Worm (Caenorhabditis elegans) whole organism, young adult: ENCODE data around the gene txt-3.
"Not testable (repeated sequence)": the region's sequence is repeated elsewhere in the genome, so short reads cannot be mapped to it uniquely, and the experiment has no call there.

ENCODE experiments used
- B0261.1 ChIP-seq: sonication (generic microtip); optimal IDR thresholded peaks from 2 replicates; lab custom pipeline; 2016; ENCODE audit warnings: mild to moderate bottlenecking, missing genetic modification characterization, moderate library complexity, missing compliant biosample characterization
- D2030.7 ChIP-seq: fragments of 200-800 bp; sonication (Bioruptor generic); IDR thresholded peaks from 2 replicates; pipeline ENCODE4 v1.3.6; 2022; ENCODE audit warnings: missing genetic modification reagents, missing genetic modification characterization, missing compliant biosample characterization
- Y53G8AR.9 ChIP-seq: fragments of 200-800 bp; sonication (Bioruptor generic); conservative IDR thresholded peaks from 2 replicates; pipeline ENCODE4 v1.3.6; 2022; ENCODE audit warnings: missing genetic modification reagents, missing genetic modification characterization, missing compliant biosample characterization
- Y79H2A.3 ChIP-seq: fragments of 200-800 bp; sonication (Bioruptor generic); conservative IDR thresholded peaks from 2 replicates; pipeline ENCODE4 v1.3.6; 2022; ENCODE audit warnings: missing genetic modification reagents, missing genetic modification characterization, missing compliant biosample characterization
- athp-1 ChIP-seq: sonication (generic microtip); optimal IDR thresholded peaks from 2 replicates; lab custom pipeline; 2017; ENCODE audit warnings: mild to moderate bottlenecking, missing genetic modification characterization, missing compliant biosample characterization
- bed-2 ChIP-seq: fragments of 200-800 bp; sonication (Bioruptor generic); IDR thresholded peaks from 2 replicates; pipeline ENCODE4 v1.3.6; 2022; ENCODE audit warnings: missing genetic modification reagents, missing genetic modification characterization, missing compliant biosample characterization
- dpl-1 ChIP-seq: fragments of 150-350 bp; optimal IDR thresholded peaks from 2 replicates; lab custom pipeline; 2014; ENCODE audit warnings: missing biosample characterization, missing genetic modification reagents, missing genetic modification characterization
- ets-4 ChIP-seq: fragments of 200-800 bp; sonication (Bioruptor generic); optimal IDR thresholded peaks from 2 replicates; lab custom pipeline; 2018; ENCODE audit warnings: mild to moderate bottlenecking, missing genetic modification characterization, missing compliant biosample characterization
- pha-4 ChIP-seq: fragments of 150-350 bp; sonication (generic microtip); optimal IDR thresholded peaks from 2 replicates; lab custom pipeline; 2014; ENCODE audit warnings: missing biosample characterization, missing genetic modification reagents, missing genetic modification characterization
- zim-3 ChIP-seq: sonication (generic microtip); optimal IDR thresholded peaks from 2 replicates; lab custom pipeline; 2017; ENCODE audit warnings: mild to moderate bottlenecking, missing genetic modification characterization, moderate library complexity, missing compliant biosample characterization
- ztf-6 ChIP-seq: fragments of 200-800 bp; sonication (Bioruptor generic); IDR thresholded peaks from 2 replicates; pipeline ENCODE4 v1.3.6; 2022; ENCODE audit warnings: missing genetic modification reagents, missing genetic modification characterization, missing compliant biosample characterization

- TF ChIP-seq D2030.7 (GFP tag; lab: Robert Waterston, UW); B0261.1 (tag; lab: Kevin White, UChicago); ztf-6; dpl-1; pha-4 (tag; lab: Kevin White, UChicago); ets-4 (GFP tag; lab: Kevin White, UChicago); Y79H2A.3; Y53G8AR.9 (GFP tag; lab: Robert Waterston, UW); athp-1 (tag; lab: Kevin White, UChicago); zim-3 (tag; lab: Kevin White, UChicago); bed-2 (GFP tag; lab: Robert Waterston, UW): not testable (repeated sequence)
These were observed 43.2 kb upstream of the txt-3 start for ce11 chrIV:4920595-4920994.
